Worm (Caenorhabditis elegans): ENCODE measurements around the gene mcm-2.

- TF ChIP-seq nhr-76 (tag; optimal IDR thresholded peaks at IDR 0.05) (no peak), hmg-11 (tag; optimal IDR thresholded peaks at IDR 0.05) (no peak), mdl-1 (tag; optimal IDR thresholded peaks at IDR 0.05) (no peak), ztf-11 (tag; optimal IDR thresholded peaks at IDR 0.05) (no peak), lin-15B (tag; optimal IDR thresholded peaks at IDR 0.05) (no peak), nhr-237 (tag; optimal IDR thresholded peaks at IDR 0.05) (no peak)
Measured at ce11 chrII:11978478-11978877, 27.9 kb downstream of the mcm-2 start.
